Fruit fly (Drosophila melanogaster): ENCODE measurements around the gene CG43386.

- TF ChIP-seq lilli (GFP tag; optimal IDR thresholded peaks at IDR 0.05), result no peak
- no peak for TF ChIP-seq CG17359 (tag; optimal IDR thresholded peaks at IDR 0.05)
These were observed 16.4 kb upstream of the CG43386 start for dm6 chrX:9993427-9994218.
